Fruit fly (Drosophila melanogaster) whole organism: ENCODE results near the gene CG18233.

Source experiments
- CG8478 ChIP-seq: fragments of >200 bp; optimal IDR thresholded peaks from 2 replicates; lab custom pipeline; 2018; ENCODE audit warnings: inconsistent platforms
- Dll ChIP-seq: fragments of >200 bp; optimal IDR thresholded peaks from 2 replicates; lab custom pipeline; 2017
- pan ChIP-seq: fragments of >200 bp; optimal IDR thresholded peaks from 2 replicates; lab custom pipeline; 2017
- psq ChIP-seq: fragments of >200 bp; optimal IDR thresholded peaks from 2 replicates; lab custom pipeline; 2017
- usp ChIP-seq: fragments of >200 bp; optimal IDR thresholded peaks from 2 replicates; lab custom pipeline; 2017; ENCODE audit warnings: missing biosample characterization, missing genetic modification characterization, mixed read lengths

- no peak for TF ChIP-seq pan
- TF ChIP-seq usp (GFP tag; lab: Kevin White, UChicago), result no peak
- no peak for TF ChIP-seq Dll (lab: Kevin White, UChicago)
- TF ChIP-seq CG8478 (lab: Kevin White, UChicago), result no peak
- TF ChIP-seq psq (lab: Kevin White, UChicago), result no peak
Observed at dm6 chr3L:18611600-18611999, 6.3 kb downstream of the CG18233 start, which contains the start of gene CG32199.
